Worm (Caenorhabditis elegans) whole organism, L2 larva: ENCODE measurements around the gene F35F10.14.

ENCODE experiments used
- C34F6.9 ChIP-seq: fragments of 150-350 bp; optimal IDR thresholded peaks from 2 replicates; lab custom pipeline; 2014; ENCODE audit warnings: missing biosample characterization, missing genetic modification characterization
- F13H6.1 ChIP-seq: sonication (generic microtip); optimal IDR thresholded peaks from 2 replicates; lab custom pipeline; 2016; ENCODE audit warnings: missing genetic modification characterization, missing compliant biosample characterization
- R02D3.7 ChIP-seq: fragments of 150-350 bp; optimal IDR thresholded peaks from 2 replicates; lab custom pipeline; 2014; ENCODE audit warnings: missing biosample characterization, missing genetic modification characterization
- Y55F3AM.14 ChIP-seq: fragments of 200-800 bp; sonication (Bioruptor generic); optimal IDR thresholded peaks from 2 replicates; lab custom pipeline; 2018; ENCODE audit warnings: mild to moderate bottlenecking, missing genetic modification characterization, missing compliant biosample characterization
- blmp-1 ChIP-seq: sonication (generic microtip); optimal IDR thresholded peaks from 2 replicates; lab custom pipeline; 2017; ENCODE audit warnings: missing genetic modification characterization, mild to moderate bottlenecking, missing compliant biosample characterization, antibody characterized with exemption, moderate library complexity; ENCODE audit not compliant: insufficient read depth
- ceh-82 ChIP-seq: fragments of 150-350 bp; optimal IDR thresholded peaks from 2 replicates; lab custom pipeline; 2014; ENCODE audit warnings: missing biosample characterization, missing genetic modification characterization
- crh-2 ChIP-seq: sonication (generic microtip); optimal IDR thresholded peaks from 2 replicates; lab custom pipeline; 2017; ENCODE audit warnings: missing biosample characterization, missing genetic modification characterization
- dmd-4 ChIP-seq: sonication (generic microtip); optimal IDR thresholded peaks from 2 replicates; lab custom pipeline; 2017; ENCODE audit warnings: missing biosample characterization, missing genetic modification characterization
- egl-27 ChIP-seq: sonication (generic microtip); optimal IDR thresholded peaks from 3 replicates; lab custom pipeline; 2017; ENCODE audit warnings: missing biosample characterization, missing genetic modification reagents, missing genetic modification characterization
- elt-3 ChIP-seq: sonication (generic microtip); optimal IDR thresholded peaks from 2 replicates; lab custom pipeline; 2017; ENCODE audit warnings: missing biosample characterization, missing genetic modification characterization
- fos-1 ChIP-seq: fragments of 150-350 bp; optimal IDR thresholded peaks from 2 replicates; lab custom pipeline; 2014; ENCODE audit warnings: missing biosample characterization, missing genetic modification characterization
- gmeb-1 ChIP-seq: fragments of 150-350 bp; optimal IDR thresholded peaks from 2 replicates; lab custom pipeline; 2014; ENCODE audit warnings: missing biosample characterization, missing genetic modification characterization
- lin-11 ChIP-seq: fragments of 150-350 bp; sonication (generic microtip); optimal IDR thresholded peaks from 2 replicates; lab custom pipeline; 2014; ENCODE audit warnings: missing biosample characterization, missing genetic modification characterization, inconsistent platforms, mixed read lengths
- lin-13 ChIP-seq: fragments of 150-350 bp; optimal IDR thresholded peaks from 2 replicates; lab custom pipeline; 2014; ENCODE audit warnings: missing biosample characterization, missing genetic modification reagents, missing genetic modification characterization
- lsy-2 ChIP-seq, 2 experiments: fragments of 150-350 bp in 1 of 2; sonication (generic microtip) in 1 of 2; optimal IDR thresholded peaks; 2 replicates each; lab custom pipeline; 2014 to 2017; ENCODE audit warnings: missing biosample characterization in 2 of 2, missing genetic modification characterization in 2 of 2
- mdl-1 ChIP-seq, 2 experiments: fragments of 150-350 bp in 1 of 2; sonication (generic microtip) in 1 of 2; optimal IDR thresholded peaks; 2 replicates each; lab custom pipeline; 2017; ENCODE audit warnings: missing biosample characterization in 2 of 2, missing genetic modification characterization in 2 of 2
- nhr-10 ChIP-seq: sonication (generic microtip); optimal IDR thresholded peaks from 2 replicates; lab custom pipeline; 2017; ENCODE audit warnings: missing biosample characterization, missing genetic modification characterization
- nhr-11 ChIP-seq: fragments of 150-350 bp; optimal IDR thresholded peaks from 2 replicates; lab custom pipeline; 2014; ENCODE audit warnings: missing biosample characterization, missing genetic modification characterization
- nhr-129 ChIP-seq: fragments of 150-350 bp; optimal IDR thresholded peaks from 2 replicates; lab custom pipeline; 2014; ENCODE audit warnings: missing biosample characterization, missing genetic modification characterization
- nhr-21 ChIP-seq: fragments of 150-350 bp; optimal IDR thresholded peaks from 2 replicates; lab custom pipeline; 2014; ENCODE audit warnings: missing biosample characterization, missing genetic modification characterization
- nhr-23 ChIP-seq: fragments of 150-350 bp; optimal IDR thresholded peaks from 2 replicates; lab custom pipeline; 2014; ENCODE audit warnings: missing biosample characterization, missing genetic modification reagents, missing genetic modification characterization
- nhr-25 ChIP-seq: fragments of 150-350 bp; sonication (generic microtip); optimal IDR thresholded peaks from 3 replicates; lab custom pipeline; 2014; ENCODE audit warnings: missing biosample characterization, missing genetic modification characterization
- nhr-6 ChIP-seq: fragments of 150-350 bp; optimal IDR thresholded peaks from 2 replicates; lab custom pipeline; 2014; ENCODE audit warnings: missing biosample characterization, missing genetic modification characterization
- nhr-77 ChIP-seq: fragments of 150-350 bp; optimal IDR thresholded peaks from 2 replicates; lab custom pipeline; 2014; ENCODE audit warnings: missing biosample characterization, missing genetic modification characterization
- sem-4 ChIP-seq: fragments of 150-350 bp; optimal IDR thresholded peaks from 2 replicates; lab custom pipeline; 2014; ENCODE audit warnings: missing biosample characterization, missing genetic modification reagents, missing genetic modification characterization
- skn-1 ChIP-seq: sonication (generic microtip); optimal IDR thresholded peaks from 2 replicates; lab custom pipeline; 2017; ENCODE audit warnings: missing biosample characterization, missing genetic modification characterization
- sma-3 ChIP-seq: sonication (generic microtip); optimal IDR thresholded peaks from 2 replicates; lab custom pipeline; 2016; ENCODE audit warnings: missing genetic modification reagents, missing genetic modification characterization, missing compliant biosample characterization
- sma-9 ChIP-seq, 2 experiments: fragments of 150-350 bp in 1 of 2; sonication (generic microtip) in 1 of 2; optimal IDR thresholded peaks; 2 replicates each; lab custom pipeline; 2014 to 2016; ENCODE audit warnings: missing genetic modification characterization in 2 of 2, mild to moderate bottlenecking in 1 of 2, missing biosample characterization in 1 of 2, missing compliant biosample characterization in 1 of 2, missing genetic modification reagents in 1 of 2, moderate library complexity in 1 of 2
- snpc-4 ChIP-seq: fragments of 150-350 bp; optimal IDR thresholded peaks from 2 replicates; lab custom pipeline; 2014; ENCODE audit warnings: missing biosample characterization, missing genetic modification characterization
- unc-39 ChIP-seq: fragments of 150-350 bp; optimal IDR thresholded peaks from 2 replicates; lab custom pipeline; 2014; ENCODE audit warnings: missing biosample characterization, missing genetic modification characterization
- unc-55 ChIP-seq: fragments of 150-350 bp; sonication (generic microtip); optimal IDR thresholded peaks from 3 replicates; lab custom pipeline; 2014; ENCODE audit warnings: missing biosample characterization, missing genetic modification reagents, missing genetic modification characterization
- unc-62 ChIP-seq: fragments of 150-350 bp; optimal IDR thresholded peaks from 2 replicates; lab custom pipeline; 2014; ENCODE audit warnings: missing biosample characterization, missing genetic modification reagents, missing genetic modification characterization
- zag-1 ChIP-seq: fragments of 150-350 bp; optimal IDR thresholded peaks from 2 replicates; lab custom pipeline; 2014; ENCODE audit warnings: missing biosample characterization, missing genetic modification characterization
- ztf-11 ChIP-seq: sonication (generic microtip); optimal IDR thresholded peaks from 2 replicates; lab custom pipeline; 2017; ENCODE audit warnings: missing biosample characterization, missing genetic modification characterization
- ztf-4 ChIP-seq: fragments of 150-350 bp; optimal IDR thresholded peaks from 2 replicates; lab custom pipeline; 2014; ENCODE audit warnings: missing biosample characterization, missing genetic modification characterization

Gene F35F10.14

ce11 chrV:3315308-3315707 is 4.6 kb downstream of the F35F10.14 start, which contains the start of gene arrd-19:
Gene arrd-19, minus strand, starts transcription at chrV:3315516.
- peak; percentile 58 to 65 for TF ChIP-seq mdl-1 (tag; optimal IDR thresholded peaks at IDR 0.05; lab: Kevin White, UChicago)
- TF ChIP-seq nhr-77 (tag; lab: Kevin White, UChicago) = no peak
- no peak for TF ChIP-seq nhr-10 (tag; lab: Kevin White, UChicago)
- TF ChIP-seq crh-2 = peak; percentile 80
- TF ChIP-seq sem-4 (tag; lab: Kevin White, UChicago) = peak; percentile 64
- TF ChIP-seq unc-62 = no peak
- peak; percentile 72 for TF ChIP-seq fos-1 (tag; lab: Kevin White, UChicago)
- TF ChIP-seq R02D3.7 (tag; lab: Kevin White, UChicago) = no peak
- TF ChIP-seq lin-11 (tag; lab: Kevin White, UChicago) = peak; percentile 24
- TF ChIP-seq ztf-11 (tag; lab: Kevin White, UChicago) = no peak
- TF ChIP-seq nhr-21 = peak; percentile 82
- TF ChIP-seq sma-3 (GFP tag; lab: Kevin White, UChicago) = peak; percentile 72
- TF ChIP-seq elt-3 (tag; lab: Kevin White, UChicago) = no peak
- TF ChIP-seq zag-1 (tag; lab: Kevin White, UChicago) = peak; percentile 64
- TF ChIP-seq unc-55 (GFP tag; lab: Kevin White, UChicago) = peak; percentile 69
- TF ChIP-seq blmp-1 = peak; percentile 68
- peak; percentile 31 for TF ChIP-seq snpc-4
- peak; percentile 80 for TF ChIP-seq nhr-129
- peak; percentile 40 for TF ChIP-seq ztf-4 (tag; lab: Kevin White, UChicago)
- peak; percentile 91 for TF ChIP-seq F13H6.1 (tag; lab: Kevin White, UChicago)
- peak; percentile 47 for TF ChIP-seq gmeb-1 (tag; lab: Kevin White, UChicago)
- peak; percentile 91 for TF ChIP-seq C34F6.9 (tag; lab: Kevin White, UChicago)
- TF ChIP-seq egl-27 (tag; lab: Kevin White, UChicago) = peak; percentile 78
- TF ChIP-seq nhr-6 (tag; lab: Kevin White, UChicago) = peak; percentile 76
- TF ChIP-seq lin-13 (GFP tag; lab: Kevin White, UChicago) = peak; percentile 76
- peak; percentile 98 for TF ChIP-seq sma-9 (GFP tag; optimal IDR thresholded peaks at IDR 0.05; lab: Kevin White, UChicago)
- no peak for TF ChIP-seq sma-9 (tag; optimal IDR thresholded peaks at IDR 0.05; lab: Kevin White, UChicago)
- TF ChIP-seq nhr-23 (tag; lab: Kevin White, UChicago) = no peak
- peak; percentile 84 for TF ChIP-seq nhr-25 (tag; lab: Kevin White, UChicago)
- TF ChIP-seq lsy-2 (tag; optimal IDR thresholded peaks at IDR 0.05; lab: Kevin White, UChicago) = peak; percentile 41 to 88
- no peak for TF ChIP-seq nhr-11

ce11 chrV:3312067-3312666 is 7.7 kb downstream of the F35F10.14 start, which contains the start of gene arrd-18:
Gene arrd-18, minus strand, starts transcription at chrV:3312117.
- TF ChIP-seq lsy-2 (tag; optimal IDR thresholded peaks at IDR 0.05; lab: Kevin White, UChicago) = peak in 1 of 2 experiments; percentile 43
- TF ChIP-seq ztf-4 (tag; lab: Kevin White, UChicago) = no peak
- TF ChIP-seq F13H6.1 (tag; lab: Kevin White, UChicago) = peak; percentile 83
- TF ChIP-seq Y55F3AM.14 (GFP tag; lab: Kevin White, UChicago) = no peak
- TF ChIP-seq C34F6.9 (tag; lab: Kevin White, UChicago) = peak; percentile 59
- TF ChIP-seq sma-9 (GFP tag; optimal IDR thresholded peaks at IDR 0.05; lab: Kevin White, UChicago) = peak; percentile 87
- TF ChIP-seq sma-9 (tag; optimal IDR thresholded peaks at IDR 0.05; lab: Kevin White, UChicago) = no peak
- TF ChIP-seq unc-55 (GFP tag; lab: Kevin White, UChicago) = peak; percentile 40

- TF ChIP-seq lin-11 (tag; lab: Kevin White, UChicago) = no peak
- TF ChIP-seq unc-39 = no peak
These were observed 11.7 kb downstream of the F35F10.14 start, which contains the start of gene srbc-3 for ce11 chrV:3308169-3308568. Gene srbc-3, plus strand, starts transcription at chrV:3308469.

- TF ChIP-seq elt-3 (tag; lab: Kevin White, UChicago) (no peak), nhr-10 (tag; lab: Kevin White, UChicago) (no peak), lsy-2 (tag; optimal IDR thresholded peaks at IDR 0.05; lab: Kevin White, UChicago) (no peak), nhr-23 (tag; lab: Kevin White, UChicago) (no peak), dmd-4 (no peak), ztf-4 (tag; lab: Kevin White, UChicago) (no peak), skn-1 (tag; lab: Kevin White, UChicago) (no peak), mdl-1 (tag; optimal IDR thresholded peaks at IDR 0.05; lab: Kevin White, UChicago) (no peak), ceh-82 (tag; lab: Kevin White, UChicago) (no peak), snpc-4 (no peak), lin-13 (GFP tag; lab: Kevin White, UChicago) (no peak), unc-62 (no peak), fos-1 (tag; lab: Kevin White, UChicago) (no peak)
These were observed 18.0 kb downstream of the F35F10.14 start, which contains the start of gene srbc-1 for ce11 chrV:3301898-3302297. Gene srbc-1, minus strand, starts transcription at chrV:3301998.
